Worm (Caenorhabditis elegans) whole organism, midembryonic: ENCODE results near the gene irld-20.

ENCODE experiments used
- tab-1 ChIP-seq: fragments of 200-800 bp; sonication (Bioruptor generic); IDR thresholded peaks from 2 replicates; pipeline ENCODE4 v1.3.6; 2022; ENCODE audit warnings: missing genetic modification characterization, missing compliant biosample characterization
- ztf-29 ChIP-seq: fragments of 200-800 bp; sonication (Bioruptor generic); IDR thresholded peaks from 2 replicates; pipeline ENCODE4 v1.3.6; 2022; ENCODE audit warnings: missing genetic modification reagents, missing genetic modification characterization, missing compliant biosample characterization

DNA sequence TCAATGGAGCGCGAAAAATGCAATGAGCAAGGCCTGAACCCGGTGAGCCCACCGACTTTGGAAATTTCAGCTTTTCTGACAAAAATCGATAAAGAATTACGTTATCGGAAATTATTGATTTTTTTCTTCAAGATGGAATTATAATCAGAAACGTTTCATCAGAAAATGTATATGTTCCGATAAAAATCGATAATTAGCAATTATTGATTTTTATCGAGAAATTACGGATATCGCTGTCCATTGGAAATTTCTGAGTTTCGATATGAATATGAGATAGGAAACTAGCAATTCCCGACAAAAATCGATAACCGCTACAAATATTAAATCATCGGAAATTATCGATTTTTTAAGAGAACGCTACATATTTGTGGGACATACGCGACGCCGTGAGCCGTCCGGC lies 43.3 kb downstream of the irld-20 start:
- TF ChIP-seq ztf-29 (no peak), tab-1 (GFP tag; lab: Robert Waterston, UW) (no peak)
